Worm (Caenorhabditis elegans) whole organism, mixed stage, embryonic: Measurements from ENCODE around the gene swsn-1.

Source experiments
- M03D4.4 ChIP-seq: sonication (generic microtip); optimal IDR thresholded peaks from 2 replicates; lab custom pipeline; 2017; ENCODE audit warnings: mild to moderate bottlenecking, missing genetic modification characterization, missing compliant biosample characterization
- blmp-1 ChIP-seq: fragments of 150-350 bp; optimal IDR thresholded peaks from 2 replicates; lab custom pipeline; 2014; ENCODE audit warnings: missing biosample characterization, missing genetic modification characterization
- ceh-39 ChIP-seq: fragments of 150-350 bp; optimal IDR thresholded peaks from 2 replicates; lab custom pipeline; 2014; ENCODE audit warnings: missing biosample characterization, missing genetic modification characterization
- ceh-43 ChIP-seq: fragments of 200-800 bp; sonication (Bioruptor generic); optimal IDR thresholded peaks from 2 replicates; lab custom pipeline; 2018; ENCODE audit warnings: mild to moderate bottlenecking, missing genetic modification characterization, moderate library complexity, missing compliant biosample characterization
- ceh-83 ChIP-seq: fragments of 200-800 bp; sonication (Bioruptor generic); optimal IDR thresholded peaks from 2 replicates; lab custom pipeline; 2018; ENCODE audit warnings: mild to moderate bottlenecking, missing genetic modification characterization, missing compliant biosample characterization
- ces-1 ChIP-seq: fragments of 150-350 bp; optimal IDR thresholded peaks from 2 replicates; lab custom pipeline; 2014; ENCODE audit warnings: missing biosample characterization, missing genetic modification reagents, missing genetic modification characterization
- cnd-1 ChIP-seq: fragments of 200-800 bp; sonication (Bioruptor generic); optimal IDR thresholded peaks from 2 replicates; lab custom pipeline; 2018; ENCODE audit warnings: mild to moderate bottlenecking, missing genetic modification characterization, missing compliant biosample characterization
- drap-1 ChIP-seq: fragments of 200-800 bp; sonication (Bioruptor generic); optimal IDR thresholded peaks from 3 replicates; lab custom pipeline; 2018; ENCODE audit warnings: mild to moderate bottlenecking, missing genetic modification characterization, missing compliant biosample characterization
- elt-1 ChIP-seq: sonication (generic microtip); optimal IDR thresholded peaks from 2 replicates; lab custom pipeline; 2017; ENCODE audit warnings: missing genetic modification characterization, mild to moderate bottlenecking, missing compliant biosample characterization, antibody characterized with exemption, moderate library complexity, borderline replicate concordance; ENCODE audit not compliant: insufficient read depth
- elt-3 ChIP-seq: fragments of 150-350 bp; optimal IDR thresholded peaks from 2 replicates; lab custom pipeline; 2014; ENCODE audit warnings: missing biosample characterization, missing genetic modification characterization
- flh-1 ChIP-seq: fragments of 200-800 bp; sonication (Bioruptor generic); optimal IDR thresholded peaks from 2 replicates; lab custom pipeline; 2018; ENCODE audit warnings: mild to moderate bottlenecking, missing genetic modification characterization, moderate library complexity, missing compliant biosample characterization
- ham-2 ChIP-seq: fragments of 200-800 bp; sonication (Bioruptor generic); optimal IDR thresholded peaks from 2 replicates; lab custom pipeline; 2018; ENCODE audit warnings: mild to moderate bottlenecking, missing genetic modification characterization, missing compliant biosample characterization
- hlh-1 ChIP-seq: fragments of 150-350 bp; optimal IDR thresholded peaks from 2 replicates; lab custom pipeline; 2014; ENCODE audit warnings: missing biosample characterization, missing genetic modification reagents, missing genetic modification characterization
- lin-13 ChIP-seq: fragments of 150-350 bp; optimal IDR thresholded peaks from 2 replicates; lab custom pipeline; 2014; ENCODE audit warnings: missing biosample characterization, missing genetic modification characterization
- lin-32 ChIP-seq: fragments of 200-800 bp; sonication (Bioruptor generic); optimal IDR thresholded peaks from 2 replicates; lab custom pipeline; 2018; ENCODE audit warnings: mild to moderate bottlenecking, missing genetic modification characterization, missing compliant biosample characterization
- lsy-2 ChIP-seq: fragments of 150-350 bp; optimal IDR thresholded peaks from 2 replicates; lab custom pipeline; 2014; ENCODE audit warnings: missing biosample characterization, missing genetic modification characterization
- mep-1 ChIP-seq: fragments of 150-350 bp; optimal IDR thresholded peaks from 2 replicates; lab custom pipeline; 2017; ENCODE audit warnings: missing biosample characterization, missing genetic modification reagents, missing genetic modification characterization, inconsistent platforms
- mls-2 ChIP-seq: sonication (generic microtip); optimal IDR thresholded peaks from 2 replicates; lab custom pipeline; 2016; ENCODE audit warnings: mild to moderate bottlenecking, missing genetic modification characterization, moderate library complexity, missing compliant biosample characterization
- nhr-12 ChIP-seq: fragments of 150-350 bp; optimal IDR thresholded peaks from 2 replicates; lab custom pipeline; 2014; ENCODE audit warnings: missing biosample characterization, missing genetic modification characterization
- nhr-2 ChIP-seq: fragments of 150-350 bp; optimal IDR thresholded peaks from 2 replicates; lab custom pipeline; 2014; ENCODE audit warnings: missing biosample characterization, missing genetic modification characterization
- nhr-237 ChIP-seq: fragments of 150-350 bp; optimal IDR thresholded peaks from 2 replicates; lab custom pipeline; 2014; ENCODE audit warnings: missing biosample characterization, missing genetic modification characterization
- nhr-28 ChIP-seq: fragments of 150-350 bp; optimal IDR thresholded peaks from 2 replicates; lab custom pipeline; 2014; ENCODE audit warnings: missing biosample characterization, missing genetic modification characterization
- sem-2 ChIP-seq: fragments of 200-800 bp; sonication (Bioruptor generic); optimal IDR thresholded peaks from 2 replicates; lab custom pipeline; 2018; ENCODE audit warnings: mild to moderate bottlenecking, missing genetic modification characterization, missing compliant biosample characterization
- sptf-1 ChIP-seq: sonication (generic microtip); optimal IDR thresholded peaks from 2 replicates; lab custom pipeline; 2017; ENCODE audit warnings: mild to moderate bottlenecking, missing genetic modification characterization, moderate library complexity, missing compliant biosample characterization
- tbx-8 ChIP-seq: fragments of 200-800 bp; sonication (Bioruptor generic); optimal IDR thresholded peaks from 2 replicates; lab custom pipeline; 2018; ENCODE audit warnings: mild to moderate bottlenecking, missing genetic modification characterization, moderate library complexity, missing compliant biosample characterization
- unc-120 ChIP-seq: sonication (generic microtip); optimal IDR thresholded peaks from 2 replicates; lab custom pipeline; 2017; ENCODE audit warnings: missing genetic modification characterization, missing compliant biosample characterization; ENCODE audit not compliant: poor library complexity, severe bottlenecking
- unc-39 ChIP-seq: fragments of 150-350 bp; optimal IDR thresholded peaks from 2 replicates; lab custom pipeline; 2014; ENCODE audit warnings: missing biosample characterization, missing genetic modification characterization
- unc-62 ChIP-seq: fragments of 150-350 bp; optimal IDR thresholded peaks from 2 replicates; lab custom pipeline; 2014; ENCODE audit warnings: missing biosample characterization, missing genetic modification reagents, missing genetic modification characterization
- zip-8 ChIP-seq: fragments of 150-350 bp; optimal IDR thresholded peaks from 2 replicates; lab custom pipeline; 2014; ENCODE audit warnings: missing biosample characterization, missing genetic modification characterization
- ztf-11 ChIP-seq: fragments of 150-350 bp; optimal IDR thresholded peaks from 2 replicates; lab custom pipeline; 2014; ENCODE audit warnings: missing biosample characterization, missing genetic modification characterization

Gene swsn-1

ce11 chrV:20279811-20280317 lies 30.6 kb upstream of the swsn-1 start, which contains the start of gene pqn-94:
pqn-94 (minus strand) TSS chrV:20279861.
- TF ChIP-seq ceh-43 (no peak), nhr-12 (tag; lab: Kevin White, UChicago) (no peak), blmp-1 (tag; lab: Kevin White, UChicago) (no peak), tbx-8 (GFP tag; lab: Kevin White, UChicago) (no peak)

- TF ChIP-seq unc-39 (no peak), ham-2 (GFP tag; lab: Kevin White, UChicago) (no peak), nhr-2 (tag; lab: Kevin White, UChicago) (no peak), elt-3 (no peak), blmp-1 (tag; lab: Kevin White, UChicago) (no peak), M03D4.4 (tag; lab: Kevin White, UChicago) (no peak), ces-1 (GFP tag; lab: Kevin White, UChicago) (no peak), lin-32 (no peak), mls-2 (tag; lab: Kevin White, UChicago) (no peak), drap-1 (no peak), ceh-83 (no peak), cnd-1 (tag; lab: Kevin White, UChicago) (no peak), ceh-39 (tag; lab: Kevin White, UChicago) (no peak), unc-62 (GFP tag; lab: Kevin White, UChicago) (no peak), unc-120 (tag; lab: Kevin White, UChicago) (no peak)
- TF ChIP-seq, all 35 proteins: peak for 0
Measured at ce11 chrV:20279309-20279708, 30.0 kb upstream of the swsn-1 start.

DNA sequence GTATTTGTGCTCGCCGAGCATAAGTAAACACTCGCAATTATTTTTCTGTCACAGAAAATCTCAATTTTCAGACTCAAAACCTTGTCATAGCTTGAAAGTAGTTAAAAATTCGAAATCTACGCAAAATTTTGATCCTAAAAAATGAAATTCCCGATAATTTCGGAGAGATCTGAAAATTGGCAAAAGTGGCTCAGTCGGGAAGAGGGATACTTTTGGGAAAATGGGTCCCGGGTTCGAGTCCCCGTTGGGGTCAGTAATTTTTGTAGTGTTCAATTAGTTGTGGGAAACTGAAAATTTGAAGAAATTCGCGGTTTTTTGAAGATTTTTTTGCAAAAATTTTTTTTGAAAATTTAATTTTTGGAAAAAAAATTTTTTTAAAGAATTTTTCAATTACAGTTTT lies 27.6 kb upstream of the swsn-1 start:
- TF ChIP-seq mep-1 (tag; lab: Kevin White, UChicago), result no peak
- no peak for TF ChIP-seq ceh-43
- no peak for TF ChIP-seq ztf-11
- no peak for TF ChIP-seq ham-2 (GFP tag; lab: Kevin White, UChicago)
- no peak for TF ChIP-seq lin-32
- TF ChIP-seq nhr-28, result no peak
- TF ChIP-seq hlh-1 (tag; lab: Kevin White, UChicago), result no peak
- no peak for TF ChIP-seq ceh-83
- TF ChIP-seq cnd-1 (tag; lab: Kevin White, UChicago), result no peak
- no peak for TF ChIP-seq nhr-2 (tag; lab: Kevin White, UChicago)
- TF ChIP-seq, all 35 proteins: peak for 0

ce11 chrV:20269661-20270137 lies 20.4 kb upstream of the swsn-1 start, which contains the start of the genes prmt-1 and cdkr-3:
prmt-1 (minus strand) TSS chrV:20269711.
cdkr-3 (plus strand) TSS chrV:20270107.
- TF ChIP-seq zip-8 (no peak), ces-1 (GFP tag; lab: Kevin White, UChicago) (peak; percentile 61), tbx-8 (GFP tag; lab: Kevin White, UChicago) (no peak), ceh-43 (peak; percentile 4), nhr-237 (tag; lab: Kevin White, UChicago) (peak; percentile 20), unc-39 (no peak), mep-1 (tag; lab: Kevin White, UChicago) (peak; percentile 77), elt-1 (tag; lab: Kevin White, UChicago) (no peak), sem-2 (GFP tag; lab: Kevin White, UChicago) (no peak), flh-1 (GFP tag; lab: Kevin White, UChicago) (no peak), lsy-2 (tag; lab: Kevin White, UChicago) (peak; percentile 47)
- TF ChIP-seq, all 35 proteins: peak for 5

DNA sequence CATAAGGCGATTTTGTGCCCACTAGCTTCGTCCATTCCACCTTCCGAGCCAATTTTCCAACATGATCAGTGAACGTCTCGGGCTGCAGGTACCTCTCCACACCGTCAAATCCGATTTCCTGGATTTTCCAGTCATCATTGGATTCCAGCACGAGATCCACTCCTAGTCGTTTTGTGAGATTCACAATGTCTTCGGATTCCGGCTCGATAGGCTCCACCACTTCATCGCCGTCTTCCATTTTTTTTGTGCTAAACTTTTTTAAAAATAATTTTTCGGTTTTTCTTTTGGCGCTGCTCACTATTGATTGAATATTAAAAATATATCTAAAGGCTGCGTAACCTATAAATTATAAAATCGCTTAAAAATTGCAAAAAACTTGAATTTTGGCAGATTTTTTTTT lies 17.7 kb upstream of the swsn-1 start, which contains the start of gene mdt-17:
Gene mdt-17 (minus strand): TSS at position 256 of the 400 bp plus-strand sequence.
- TF ChIP-seq M03D4.4 (tag; lab: Kevin White, UChicago) (no peak), elt-1 (tag; lab: Kevin White, UChicago) (no peak)
- TF ChIP-seq, all 35 proteins: peak for 0

ce11 chrV:20241243-20241862 lies 7.9 kb downstream of the swsn-1 start:
- TF ChIP-seq sptf-1 (tag; lab: Kevin White, UChicago), result peak; percentile 31
- no peak for TF ChIP-seq ceh-43
- peak; percentile 2 for TF ChIP-seq drap-1
- peak; percentile 12 for TF ChIP-seq flh-1 (GFP tag; lab: Kevin White, UChicago)
- no peak for TF ChIP-seq lin-13 (tag; lab: Kevin White, UChicago)
- TF ChIP-seq nhr-2 (tag; lab: Kevin White, UChicago), result no peak
- TF ChIP-seq elt-3, result no peak
- TF ChIP-seq cnd-1 (tag; lab: Kevin White, UChicago), result peak; percentile 31
- no peak for TF ChIP-seq M03D4.4 (tag; lab: Kevin White, UChicago)
- TF ChIP-seq nhr-28, result no peak
- peak; percentile 40 for TF ChIP-seq ceh-83
- no peak for TF ChIP-seq blmp-1 (tag; lab: Kevin White, UChicago)
- no peak for TF ChIP-seq elt-1 (tag; lab: Kevin White, UChicago)
